Worm (Caenorhabditis elegans) whole organism, L4 larva: Measurements from ENCODE around the gene snt-1.

Experiments
- ceh-82 ChIP-seq: sonication (generic microtip); optimal IDR thresholded peaks from 2 replicates; lab custom pipeline; 2017; ENCODE audit warnings: missing biosample characterization, missing genetic modification characterization
- cey-2 ChIP-seq: sonication (generic microtip); optimal IDR thresholded peaks from 3 replicates; lab custom pipeline; 2017; ENCODE audit warnings: missing genetic modification characterization, mild to moderate bottlenecking, missing compliant biosample characterization, antibody characterized with exemption, borderline replicate concordance; ENCODE audit not compliant: insufficient read depth
- gei-8 ChIP-seq: fragments of 200-800 bp; sonication (Bioruptor generic); optimal IDR thresholded peaks from 2 replicates; lab custom pipeline; 2018; ENCODE audit warnings: mild to moderate bottlenecking, missing genetic modification characterization, missing compliant biosample characterization
- jun-1 ChIP-seq: fragments of 150-350 bp; optimal IDR thresholded peaks from 2 replicates; lab custom pipeline; 2014; ENCODE audit warnings: missing biosample characterization, missing genetic modification reagents, missing genetic modification characterization
- lin-13 ChIP-seq: fragments of 150-350 bp; optimal IDR thresholded peaks from 2 replicates; lab custom pipeline; 2014; ENCODE audit warnings: missing biosample characterization, missing genetic modification reagents, missing genetic modification characterization
- lin-39 ChIP-seq: fragments of 150-350 bp; optimal IDR thresholded peaks from 2 replicates; lab custom pipeline; 2014; ENCODE audit warnings: missing biosample characterization, missing genetic modification reagents, missing genetic modification characterization
- nhr-11 ChIP-seq: fragments of 150-350 bp; optimal IDR thresholded peaks from 2 replicates; lab custom pipeline; 2014; ENCODE audit warnings: missing biosample characterization, missing genetic modification characterization
- nhr-237 ChIP-seq: sonication (generic microtip); optimal IDR thresholded peaks from 2 replicates; lab custom pipeline; 2017; ENCODE audit warnings: missing biosample characterization, missing genetic modification characterization
- nhr-42 ChIP-seq: fragments of 200-800 bp; sonication (Bioruptor generic); IDR thresholded peaks from 2 replicates; pipeline ENCODE4 v1.3.6; 2022; ENCODE audit warnings: missing genetic modification characterization, missing compliant biosample characterization
- nhr-77 ChIP-seq: fragments of 150-350 bp; optimal IDR thresholded peaks from 2 replicates; lab custom pipeline; 2014; ENCODE audit warnings: missing biosample characterization, missing genetic modification characterization
- php-3 ChIP-seq: fragments of 200-800 bp; sonication (Bioruptor generic); IDR thresholded peaks from 2 replicates; pipeline ENCODE4 v1.3.6; 2022; ENCODE audit warnings: missing genetic modification reagents, missing genetic modification characterization, missing compliant biosample characterization
- pqm-1 ChIP-seq: sonication (generic microtip); optimal IDR thresholded peaks from 2 replicates; lab custom pipeline; 2017; ENCODE audit warnings: missing biosample characterization, missing genetic modification characterization
- ztf-11 ChIP-seq: fragments of 150-350 bp; optimal IDR thresholded peaks from 2 replicates; lab custom pipeline; 2014; ENCODE audit warnings: missing biosample characterization, missing genetic modification characterization

- TF ChIP-seq cey-2 (tag; lab: Kevin White, UChicago) (no peak), ceh-82 (tag; lab: Kevin White, UChicago) (no peak), pqm-1 (tag; lab: Kevin White, UChicago) (no peak), php-3 (no peak), nhr-77 (tag; lab: Kevin White, UChicago) (no peak), lin-13 (GFP tag; lab: Kevin White, UChicago) (no peak), nhr-11 (tag; lab: Kevin White, UChicago) (no peak), gei-8 (GFP tag; lab: Kevin White, UChicago) (no peak), jun-1 (tag; lab: Kevin White, UChicago) (no peak), lin-39 (tag; lab: Kevin White, UChicago) (no peak), ztf-11 (no peak), nhr-237 (tag; lab: Kevin White, UChicago) (no peak), nhr-42 (GFP tag; lab: Robert Waterston, UW) (no peak)
Observed at ce11 chrII:6835972-6836595, 25.3 kb downstream of the snt-1 start.
